Worm (Caenorhabditis elegans) whole organism, L1 larva: ENCODE measurements around the gene F53C11.5.

Experiments used
- C04F5.9 ChIP-seq: sonication (generic microtip); optimal IDR thresholded peaks from 2 replicates; lab custom pipeline; 2016; ENCODE audit warnings: missing genetic modification characterization, missing compliant biosample characterization
- C34B4.2 ChIP-seq: sonication (generic microtip); optimal IDR thresholded peaks from 2 replicates; lab custom pipeline; 2017; ENCODE audit warnings: mild to moderate bottlenecking, missing genetic modification characterization, missing compliant biosample characterization
- F16B12.6 ChIP-seq: fragments of 150-350 bp; optimal IDR thresholded peaks from 2 replicates; lab custom pipeline; 2014; ENCODE audit warnings: missing biosample characterization, missing genetic modification characterization
- aly-2 ChIP-seq: fragments of 150-350 bp; optimal IDR thresholded peaks from 2 replicates; lab custom pipeline; 2014; ENCODE audit warnings: missing biosample characterization, missing genetic modification characterization
- ceh-8 ChIP-seq: fragments of 200-800 bp; sonication (Bioruptor generic); optimal IDR thresholded peaks from 2 replicates; lab custom pipeline; 2018; ENCODE audit warnings: mild to moderate bottlenecking, missing genetic modification characterization, moderate library complexity, missing compliant biosample characterization
- ceh-88 ChIP-seq: fragments of 200-800 bp; sonication (Bioruptor generic); IDR thresholded peaks from 2 replicates; pipeline ENCODE4 v1.3.6; 2022; ENCODE audit warnings: missing genetic modification characterization, missing compliant biosample characterization
- ces-1 ChIP-seq: fragments of 150-350 bp; optimal IDR thresholded peaks from 2 replicates; lab custom pipeline; 2014; ENCODE audit warnings: missing biosample characterization, missing genetic modification reagents, missing genetic modification characterization
- dpl-1 ChIP-seq, 3 experiments: fragments of 150-350 bp in 2 of 3; sonication (generic microtip) in 1 of 3; optimal IDR thresholded peaks; 2 replicates each; lab custom pipeline; 2014 to 2017; ENCODE audit warnings: missing biosample characterization in 3 of 3, missing genetic modification characterization in 3 of 3, missing genetic modification reagents in 3 of 3
- dsc-1 ChIP-seq: sonication (generic microtip); optimal IDR thresholded peaks from 2 replicates; lab custom pipeline; 2016; ENCODE audit warnings: mild to moderate bottlenecking, missing genetic modification characterization, missing compliant biosample characterization
- efl-1 ChIP-seq, 4 experiments: fragments of 150-350 bp; optimal IDR thresholded peaks in 3 of 4; peaks in 1 of 4; 1 replicate in 1 of 4; 2 replicates in 3 of 4; lab custom pipeline; 2014; ENCODE audit warnings: missing biosample characterization in 2 of 4, missing genetic modification characterization in 2 of 4, missing genetic modification reagents in 2 of 4
- efl-3 ChIP-seq: fragments of 200-800 bp; sonication (Bioruptor generic); optimal IDR thresholded peaks from 2 replicates; lab custom pipeline; 2018; ENCODE audit warnings: mild to moderate bottlenecking, missing genetic modification characterization, missing compliant biosample characterization
- egl-13 ChIP-seq: sonication (generic microtip); optimal IDR thresholded peaks from 2 replicates; lab custom pipeline; 2016; ENCODE audit warnings: missing genotype, missing genetic modification reagents, missing genetic modification characterization, missing compliant biosample characterization
- egl-27 ChIP-seq, 2 experiments: fragments of 150-350 bp in 1 of 2; sonication (generic microtip); optimal IDR thresholded peaks; 3 replicates each; lab custom pipeline; 2017 to 2018; ENCODE audit warnings: missing biosample characterization in 2 of 2, missing genetic modification characterization in 2 of 2, missing genetic modification reagents in 2 of 2
- elt-2 ChIP-seq: sonication (generic microtip); optimal IDR thresholded peaks from 2 replicates; lab custom pipeline; 2016; ENCODE audit warnings: missing genetic modification characterization, mild to moderate bottlenecking, inconsistent platforms, missing compliant biosample characterization, missing genetic modification reagents
- ets-5 ChIP-seq: fragments of 200-800 bp; sonication (Bioruptor generic); IDR thresholded peaks from 2 replicates; pipeline ENCODE4 v1.3.6; 2022; ENCODE audit warnings: missing genetic modification characterization, missing compliant biosample characterization
- fkh-10 ChIP-seq: sonication (generic microtip); optimal IDR thresholded peaks from 2 replicates; lab custom pipeline; 2017; ENCODE audit warnings: missing biosample characterization, missing genetic modification reagents, missing genetic modification characterization
- fos-1 ChIP-seq: fragments of 150-350 bp; optimal IDR thresholded peaks from 2 replicates; lab custom pipeline; 2014; ENCODE audit warnings: missing biosample characterization, missing genetic modification characterization
- hlh-17 ChIP-seq: fragments of 200-800 bp; sonication (Bioruptor generic); optimal IDR thresholded peaks from 2 replicates; lab custom pipeline; 2018; ENCODE audit warnings: missing genetic modification characterization, mild to moderate bottlenecking, missing compliant biosample characterization, moderate library complexity, borderline replicate concordance
- hpl-2 ChIP-seq: fragments of 150-350 bp; optimal IDR thresholded peaks from 2 replicates; lab custom pipeline; 2014; ENCODE audit warnings: missing biosample characterization, missing genetic modification reagents, missing genetic modification characterization
- irx-1 ChIP-seq: sonication (generic microtip); optimal IDR thresholded peaks from 2 replicates; lab custom pipeline; 2016; ENCODE audit warnings: missing genetic modification characterization, missing compliant biosample characterization
- isw-1 ChIP-seq: fragments of 200-800 bp; sonication (Bioruptor generic); IDR thresholded peaks from 2 replicates; pipeline ENCODE4 v1.3.6; 2022; ENCODE audit warnings: missing genetic modification characterization, missing compliant biosample characterization
- jun-1 ChIP-seq: fragments of 150-350 bp; optimal IDR thresholded peaks from 2 replicates; lab custom pipeline; 2014; ENCODE audit warnings: missing biosample characterization, missing genetic modification reagents, missing genetic modification characterization
- lin-35 ChIP-seq, 2 experiments: fragments of 150-350 bp; optimal IDR thresholded peaks; 2 replicates each; lab custom pipeline; 2014; ENCODE audit warnings: missing biosample characterization in 2 of 2, missing genetic modification characterization in 2 of 2, missing genetic modification reagents in 2 of 2
- lin-39 ChIP-seq: fragments of 150-350 bp; optimal IDR thresholded peaks from 2 replicates; lab custom pipeline; 2014; ENCODE audit warnings: missing biosample characterization, missing genetic modification reagents, missing genetic modification characterization
- lsy-2 ChIP-seq, 2 experiments: fragments of 150-350 bp; optimal IDR thresholded peaks; 2 replicates each; lab custom pipeline; 2014; ENCODE audit warnings: missing biosample characterization in 2 of 2, missing genetic modification characterization in 2 of 2
- mab-9 ChIP-seq: fragments of 200-800 bp; sonication (Bioruptor generic); IDR thresholded peaks from 2 replicates; pipeline ENCODE4 v1.3.6; 2022; ENCODE audit warnings: missing genetic modification reagents, missing genetic modification characterization, missing compliant biosample characterization
- mdl-1 ChIP-seq, 2 experiments: fragments of 150-350 bp; optimal IDR thresholded peaks; 2 replicates each; lab custom pipeline; 2014 to 2017; ENCODE audit warnings: missing biosample characterization in 2 of 2, missing genetic modification characterization in 2 of 2, inconsistent platforms in 1 of 2
- mef-2 ChIP-seq: fragments of 150-350 bp; optimal IDR thresholded peaks from 2 replicates; lab custom pipeline; 2014; ENCODE audit warnings: missing biosample characterization, missing genetic modification characterization
- nhr-19 ChIP-seq: fragments of 200-800 bp; sonication (Bioruptor generic); conservative IDR thresholded peaks from 2 replicates; pipeline ENCODE4 v1.3.6; 2022; ENCODE audit warnings: missing genetic modification characterization, missing compliant biosample characterization
- nhr-20 ChIP-seq: sonication (generic microtip); optimal IDR thresholded peaks from 2 replicates; lab custom pipeline; 2016; ENCODE audit warnings: mild to moderate bottlenecking, missing genetic modification characterization, missing compliant biosample characterization
- nhr-237 ChIP-seq: fragments of 150-350 bp; optimal IDR thresholded peaks from 2 replicates; lab custom pipeline; 2014; ENCODE audit warnings: missing biosample characterization, missing genetic modification characterization
- nhr-47 ChIP-seq: sonication (generic microtip); optimal IDR thresholded peaks from 2 replicates; lab custom pipeline; 2016; ENCODE audit warnings: mild to moderate bottlenecking, missing genetic modification characterization, moderate library complexity, missing compliant biosample characterization
- nhr-76 ChIP-seq: sonication (generic microtip); optimal IDR thresholded peaks from 2 replicates; lab custom pipeline; 2017; ENCODE audit warnings: missing biosample characterization, missing genetic modification characterization
- nhr-77 ChIP-seq: fragments of 150-350 bp; optimal IDR thresholded peaks from 2 replicates; lab custom pipeline; 2014; ENCODE audit warnings: missing biosample characterization, missing genetic modification characterization
- nhr-84 ChIP-seq: sonication (generic microtip); optimal IDR thresholded peaks from 2 replicates; lab custom pipeline; 2017; ENCODE audit warnings: missing biosample characterization, missing genetic modification characterization
- nhr-85 ChIP-seq: sonication (generic microtip); peaks from one replicate; lab custom pipeline; 2016; ENCODE audit warnings: missing genetic modification characterization, inconsistent platforms, missing compliant biosample characterization
- nhr-90 ChIP-seq: sonication (generic microtip); optimal IDR thresholded peaks from 2 replicates; lab custom pipeline; 2016; ENCODE audit warnings: mild to moderate bottlenecking, missing genetic modification characterization, missing compliant biosample characterization; ENCODE audit not compliant: poor library complexity
- pax-3 ChIP-seq: fragments of 200-800 bp; sonication (Bioruptor generic); optimal IDR thresholded peaks from 2 replicates; lab custom pipeline; 2018; ENCODE audit warnings: mild to moderate bottlenecking, missing genetic modification characterization, moderate library complexity, missing compliant biosample characterization
- snpc-4 ChIP-seq: fragments of 150-350 bp; optimal IDR thresholded peaks from 2 replicates; lab custom pipeline; 2014; ENCODE audit warnings: missing biosample characterization, missing genetic modification characterization
- swsn-7 ChIP-seq: sonication (generic microtip); optimal IDR thresholded peaks from 2 replicates; lab custom pipeline; 2016; ENCODE audit warnings: missing genetic modification characterization, missing compliant biosample characterization
- tlp-1 ChIP-seq: fragments of 150-350 bp; optimal IDR thresholded peaks from 2 replicates; lab custom pipeline; 2014; ENCODE audit warnings: missing biosample characterization, missing genetic modification characterization
- unc-130 ChIP-seq: fragments of 150-350 bp; optimal IDR thresholded peaks from 2 replicates; lab custom pipeline; 2017; ENCODE audit warnings: missing biosample characterization, missing genetic modification characterization, inconsistent platforms
- unc-86 ChIP-seq: sonication (generic microtip); optimal IDR thresholded peaks from 2 replicates; lab custom pipeline; 2016; ENCODE audit warnings: missing genetic modification characterization, missing compliant biosample characterization
- zag-1 ChIP-seq: fragments of 150-350 bp; optimal IDR thresholded peaks from 2 replicates; lab custom pipeline; 2014; ENCODE audit warnings: missing biosample characterization, missing genetic modification characterization
- zip-4 ChIP-seq: fragments of 200-800 bp; sonication (Bioruptor generic); optimal IDR thresholded peaks from 2 replicates; lab custom pipeline; 2018; ENCODE audit warnings: mild to moderate bottlenecking, missing genetic modification characterization, moderate library complexity, missing compliant biosample characterization
- ztf-4 ChIP-seq: fragments of 150-350 bp; optimal IDR thresholded peaks from 2 replicates; lab custom pipeline; 2014; ENCODE audit warnings: missing biosample characterization, missing genetic modification characterization

Gene F53C11.5

ce11 chrV:13787225-13787898 is at the start of gene F53C11.5, which contains the start of gene F53C11.4 (continued):
- TF ChIP-seq nhr-237 (tag; lab: Kevin White, UChicago) = no peak
- no peak for TF ChIP-seq fkh-10 (GFP tag; lab: Kevin White, UChicago)
- peak in 1 of 3 experiments; percentile 12 for TF ChIP-seq dpl-1 (GFP tag; optimal IDR thresholded peaks at IDR 0.05; lab: Kevin White, UChicago)
- TF ChIP-seq C04F5.9 = no peak
- TF ChIP-seq nhr-85 (tag; lab: Kevin White, UChicago) = no peak
- peak in 1 of 2 experiments; percentile 39 for TF ChIP-seq mdl-1 (tag; optimal IDR thresholded peaks at IDR 0.05; lab: Kevin White, UChicago)
- peak; percentile 49 for TF ChIP-seq nhr-20 (tag; lab: Kevin White, UChicago)
- TF ChIP-seq aly-2 (tag; lab: Kevin White, UChicago) = no peak
- TF ChIP-seq egl-13 = no peak
- TF ChIP-seq efl-3 (GFP tag; lab: Kevin White, UChicago) = no peak
- TF ChIP-seq mef-2 (tag; lab: Kevin White, UChicago) = no peak
- TF ChIP-seq nhr-84 (tag; lab: Kevin White, UChicago) = no peak
- no peak for TF ChIP-seq zag-1 (tag; lab: Kevin White, UChicago)
- no peak for TF ChIP-seq fos-1 (tag; lab: Kevin White, UChicago)
- TF ChIP-seq C34B4.2 (tag; lab: Kevin White, UChicago) = no peak
- no peak for TF ChIP-seq snpc-4 (tag; lab: Kevin White, UChicago)
- peak in 1 of 2 experiments; percentile 39 for TF ChIP-seq lin-35 (GFP tag; optimal IDR thresholded peaks at IDR 0.05; lab: Kevin White, UChicago)
- no peak for TF ChIP-seq tlp-1 (tag; lab: Kevin White, UChicago)
- TF ChIP-seq ztf-4 = no peak
- TF ChIP-seq swsn-7 (tag; lab: Kevin White, UChicago) = no peak
- peak; percentile 30 for TF ChIP-seq jun-1
- no peak for TF ChIP-seq F16B12.6 (tag; lab: Kevin White, UChicago)
- no peak for TF ChIP-seq unc-130 (tag; lab: Kevin White, UChicago)
- peak; percentile 2 for TF ChIP-seq unc-86 (tag; lab: Kevin White, UChicago)
- no peak for TF ChIP-seq nhr-76 (tag; lab: Kevin White, UChicago)

- TF ChIP-seq tlp-1 (tag; lab: Kevin White, UChicago) = no peak
- TF ChIP-seq unc-86 (tag; lab: Kevin White, UChicago) = no peak
- no peak for TF ChIP-seq egl-27 (tag; optimal IDR thresholded peaks at IDR 0.05; lab: Kevin White, UChicago)
- TF ChIP-seq efl-1 (optimal IDR thresholded peaks at IDR 0.05; lab: Kevin White, UChicago) = no peak
- TF ChIP-seq efl-1 (GFP tag; optimal IDR thresholded peaks at IDR 0.05 in 1 of 2; lab: Kevin White, UChicago) = no peak
- no peak for TF ChIP-seq lsy-2 (tag; optimal IDR thresholded peaks at IDR 0.05; lab: Kevin White, UChicago)
- TF ChIP-seq hpl-2 (GFP tag; lab: Kevin White, UChicago) = no peak
- no peak for TF ChIP-seq nhr-20 (tag; lab: Kevin White, UChicago)
- no peak for TF ChIP-seq zip-4 (GFP tag; lab: Kevin White, UChicago)
- TF ChIP-seq nhr-19 = no peak
- TF ChIP-seq ces-1 (GFP tag; lab: Kevin White, UChicago) = no peak
- TF ChIP-seq C34B4.2 (tag; lab: Kevin White, UChicago) = no peak
- TF ChIP-seq nhr-237 (tag; lab: Kevin White, UChicago) = no peak
- no peak for TF ChIP-seq ceh-8 (GFP tag; lab: Kevin White, UChicago)
- TF ChIP-seq snpc-4 (tag; lab: Kevin White, UChicago) = no peak
- no peak for TF ChIP-seq egl-13
- TF ChIP-seq mab-9 (GFP tag; lab: Robert Waterston, UW) = no peak
- TF ChIP-seq dsc-1 = no peak
- no peak for TF ChIP-seq nhr-90 (tag; lab: Kevin White, UChicago)
- TF ChIP-seq lin-39 (tag; lab: Kevin White, UChicago) = no peak
- TF ChIP-seq, all 84 proteins: peak for 0
Measured at ce11 chrV:13738374-13738773, 49.0 kb upstream of the F53C11.5 start, which contains the start of gene irg-5. Gene irg-5, minus strand, starts transcription at chrV:13738474.

- TF ChIP-seq nhr-47 (tag; lab: Kevin White, UChicago) = no peak
- no peak for TF ChIP-seq nhr-77
- TF ChIP-seq fos-1 (tag; lab: Kevin White, UChicago) = no peak
- no peak for TF ChIP-seq unc-86 (tag; lab: Kevin White, UChicago)
- no peak for TF ChIP-seq isw-1 (GFP tag; lab: Robert Waterston, UW)
- no peak for TF ChIP-seq ces-1 (GFP tag; lab: Kevin White, UChicago)
- TF ChIP-seq pax-3 = peak; percentile 3
- TF ChIP-seq nhr-20 (tag; lab: Kevin White, UChicago) = peak; percentile 21
- TF ChIP-seq efl-1 (optimal IDR thresholded peaks at IDR 0.05; lab: Kevin White, UChicago) = no peak
- peak in 1 of 2 experiments; percentile 3 for TF ChIP-seq efl-1 (GFP tag; optimal IDR thresholded peaks at IDR 0.05 in 1 of 2; lab: Kevin White, UChicago)
- no peak for TF ChIP-seq irx-1 (tag; lab: Kevin White, UChicago)
- TF ChIP-seq hlh-17 (GFP tag; lab: Kevin White, UChicago) = no peak
- no peak for TF ChIP-seq nhr-85 (tag; lab: Kevin White, UChicago)
- TF ChIP-seq ceh-88 = no peak
- TF ChIP-seq elt-2 (tag; lab: Kevin White, UChicago) = peak; percentile 67
- no peak for TF ChIP-seq egl-13
- TF ChIP-seq tlp-1 (tag; lab: Kevin White, UChicago) = no peak
- TF ChIP-seq ets-5 (GFP tag; lab: Robert Waterston, UW) = no peak
Measured at ce11 chrV:13739901-13740300, 47.4 kb upstream of the F53C11.5 start.
